Worm (Caenorhabditis elegans) whole organism, L2 larva: Measurements from ENCODE around the gene cpg-1.

ENCODE experiments used
- C34F6.9 ChIP-seq: fragments of 150-350 bp; optimal IDR thresholded peaks from 2 replicates; lab custom pipeline; 2014; ENCODE audit warnings: missing biosample characterization, missing genetic modification characterization
- ZK546.5 ChIP-seq: sonication (generic microtip); optimal IDR thresholded peaks from 2 replicates; lab custom pipeline; 2017; ENCODE audit warnings: missing biosample characterization, missing genetic modification characterization
- lin-11 ChIP-seq: fragments of 150-350 bp; sonication (generic microtip); optimal IDR thresholded peaks from 2 replicates; lab custom pipeline; 2014; ENCODE audit warnings: missing biosample characterization, missing genetic modification characterization, inconsistent platforms, mixed read lengths
- lsy-2 ChIP-seq, 2 experiments: fragments of 150-350 bp in 1 of 2; sonication (generic microtip) in 1 of 2; optimal IDR thresholded peaks; 2 replicates each; lab custom pipeline; 2014 to 2017; ENCODE audit warnings: missing biosample characterization in 2 of 2, missing genetic modification characterization in 2 of 2
- nhr-11 ChIP-seq: fragments of 150-350 bp; optimal IDR thresholded peaks from 2 replicates; lab custom pipeline; 2014; ENCODE audit warnings: missing biosample characterization, missing genetic modification characterization
- nhr-23 ChIP-seq: fragments of 150-350 bp; optimal IDR thresholded peaks from 2 replicates; lab custom pipeline; 2014; ENCODE audit warnings: missing biosample characterization, missing genetic modification reagents, missing genetic modification characterization
- nhr-25 ChIP-seq: fragments of 150-350 bp; sonication (generic microtip); optimal IDR thresholded peaks from 3 replicates; lab custom pipeline; 2014; ENCODE audit warnings: missing biosample characterization, missing genetic modification characterization
- nhr-6 ChIP-seq: fragments of 150-350 bp; optimal IDR thresholded peaks from 2 replicates; lab custom pipeline; 2014; ENCODE audit warnings: missing biosample characterization, missing genetic modification characterization
- skn-1 ChIP-seq: sonication (generic microtip); optimal IDR thresholded peaks from 2 replicates; lab custom pipeline; 2017; ENCODE audit warnings: missing biosample characterization, missing genetic modification characterization
- sma-3 ChIP-seq: sonication (generic microtip); optimal IDR thresholded peaks from 2 replicates; lab custom pipeline; 2016; ENCODE audit warnings: missing genetic modification reagents, missing genetic modification characterization, missing compliant biosample characterization
- unc-62 ChIP-seq: fragments of 150-350 bp; optimal IDR thresholded peaks from 2 replicates; lab custom pipeline; 2014; ENCODE audit warnings: missing biosample characterization, missing genetic modification reagents, missing genetic modification characterization

DNA sequence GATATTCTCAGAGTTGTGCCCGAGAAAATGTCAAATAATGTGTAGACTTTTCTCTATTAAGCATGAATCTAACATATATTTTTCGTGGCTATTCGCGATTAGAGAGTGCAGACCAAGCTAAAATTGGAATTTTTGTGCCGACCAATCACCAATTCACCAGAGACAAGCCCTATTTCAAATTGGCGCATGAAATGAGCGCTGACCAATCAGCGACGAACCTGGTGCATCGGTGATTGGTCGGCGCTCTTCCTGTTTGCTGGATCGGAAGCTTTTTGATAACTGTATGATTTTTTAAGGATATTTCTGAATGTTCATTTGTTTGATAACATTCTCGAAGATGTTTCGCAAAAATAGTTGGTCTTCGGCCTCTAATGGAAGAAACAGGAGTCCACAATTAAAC lies 35.9 kb upstream of the cpg-1 start:
- TF ChIP-seq sma-3 (GFP tag; lab: Kevin White, UChicago), result no peak
- TF ChIP-seq skn-1 (tag; lab: Kevin White, UChicago), result no peak
- no peak for TF ChIP-seq unc-62 (GFP tag; lab: Kevin White, UChicago)
- TF ChIP-seq nhr-6 (tag; lab: Kevin White, UChicago), result no peak
- no peak for TF ChIP-seq ZK546.5
- no peak for TF ChIP-seq nhr-11
- TF ChIP-seq lin-11, result no peak
- TF ChIP-seq nhr-25, result no peak
- TF ChIP-seq lsy-2 (tag; optimal IDR thresholded peaks at IDR 0.05; lab: Kevin White, UChicago), result no peak
- no peak for TF ChIP-seq nhr-23 (tag; lab: Kevin White, UChicago)
- no peak for TF ChIP-seq C34F6.9 (tag; lab: Kevin White, UChicago)
